Fruit fly (Drosophila melanogaster) whole organism, prepupa: ENCODE measurements around the gene Hecw.

Experiments used
- Blimp-1 ChIP-seq: fragments of 200-800 bp; sonication (Bioruptor generic); optimal IDR thresholded peaks from 3 replicates; lab custom pipeline; 2017; ENCODE audit warnings: missing biosample characterization, missing genetic modification characterization, mild to moderate bottlenecking, moderate library complexity, missing genetic modification reagents
- CG11294 ChIP-seq: fragments of 200-800 bp; sonication (Bioruptor generic); IDR thresholded peaks from 2 replicates; pipeline ENCODE4 v1.3.6; 2022; ENCODE audit warnings: missing biosample characterization, missing genetic modification characterization
- CG15336 ChIP-seq: fragments of 200-800 bp; sonication (Bioruptor generic); IDR thresholded peaks from 2 replicates; pipeline ENCODE4 v1.3.6; 2022; ENCODE audit warnings: missing biosample characterization, missing genetic modification characterization
- CG1621 ChIP-seq: fragments of 200-800 bp; sonication (Bioruptor generic); optimal IDR thresholded peaks from 3 replicates; lab custom pipeline; 2018; ENCODE audit warnings: missing biosample characterization, mild to moderate bottlenecking, missing genetic modification characterization
- CG16779 ChIP-seq: fragments of 200-800 bp; sonication (Bioruptor generic); optimal IDR thresholded peaks from 3 replicates; lab custom pipeline; 2017; ENCODE audit warnings: missing biosample characterization, mild to moderate bottlenecking, missing genetic modification characterization
- CG3032 ChIP-seq: fragments of 200-800 bp; optimal IDR thresholded peaks from 2 replicates; lab custom pipeline; 2019; ENCODE audit warnings: missing biosample characterization, mild to moderate bottlenecking, missing genetic modification characterization, moderate library complexity
- CG31627 ChIP-seq: fragments of 200-800 bp; sonication (Bioruptor generic); optimal IDR thresholded peaks from 3 replicates; lab custom pipeline; 2016; ENCODE audit warnings: missing biosample characterization, missing genetic modification characterization
- CG34406 ChIP-seq: fragments of 200-800 bp; sonication (Bioruptor generic); optimal IDR thresholded peaks from 3 replicates; lab custom pipeline; 2016; ENCODE audit warnings: missing biosample characterization, missing genetic modification characterization
- CG3919 ChIP-seq: fragments of 200-800 bp; sonication (Bioruptor generic); optimal IDR thresholded peaks from 3 replicates; lab custom pipeline; 2016; ENCODE audit warnings: missing biosample characterization, missing genetic modification characterization
- CG6276 ChIP-seq: fragments of 200-800 bp; sonication (Bioruptor generic); optimal IDR thresholded peaks from 2 replicates; lab custom pipeline; 2017; ENCODE audit warnings: missing biosample characterization, mild to moderate bottlenecking, missing genetic modification characterization
- CG6792 ChIP-seq: fragments of 200-800 bp; sonication (Bioruptor generic); optimal IDR thresholded peaks from 3 replicates; lab custom pipeline; 2016; ENCODE audit warnings: missing biosample characterization, missing genetic modification characterization
- CG6808 ChIP-seq: fragments of 200-800 bp; sonication (Bioruptor generic); optimal IDR thresholded peaks from 3 replicates; lab custom pipeline; 2017; ENCODE audit warnings: missing biosample characterization, missing genetic modification characterization, mild to moderate bottlenecking, moderate library complexity, missing genetic modification reagents
- CG6854 ChIP-seq: fragments of 200-800 bp; sonication (Bioruptor generic); optimal IDR thresholded peaks from 2 replicates; lab custom pipeline; 2017; ENCODE audit warnings: missing biosample characterization, mild to moderate bottlenecking, missing genetic modification characterization
- CG7368 ChIP-seq: fragments of 200-800 bp; sonication (Bioruptor generic); optimal IDR thresholded peaks from 3 replicates; lab custom pipeline; 2016; ENCODE audit warnings: missing biosample characterization, missing genetic modification characterization
- CG8119 ChIP-seq: fragments of 200-800 bp; sonication (Bioruptor generic); IDR thresholded peaks from 3 replicates; pipeline ENCODE4 v1.3.6; 2022; ENCODE audit warnings: missing biosample characterization, missing genetic modification characterization
- CG8319 ChIP-seq: fragments of 200-800 bp; sonication (Bioruptor generic); optimal IDR thresholded peaks from 3 replicates; lab custom pipeline; 2016; ENCODE audit warnings: missing biosample characterization, missing genetic modification characterization
- CG8632 ChIP-seq: fragments of 200-800 bp; sonication (Bioruptor generic); optimal IDR thresholded peaks from 3 replicates; lab custom pipeline; 2016; ENCODE audit warnings: missing biosample characterization, missing genetic modification characterization
- CG9139 ChIP-seq: fragments of 200-800 bp; sonication (Bioruptor generic); optimal IDR thresholded peaks from 3 replicates; lab custom pipeline; 2017; ENCODE audit warnings: missing biosample characterization, mild to moderate bottlenecking, missing genetic modification characterization
- Eip75B ChIP-seq: fragments of 200-800 bp; sonication (Bioruptor generic); optimal IDR thresholded peaks from 3 replicates; lab custom pipeline; 2016; ENCODE audit warnings: missing biosample characterization, missing genetic modification characterization
- Eip78C ChIP-seq: fragments of 200-800 bp; sonication (Bioruptor generic); peaks from one replicate; lab custom pipeline; 2016; ENCODE audit warnings: missing biosample characterization, missing genetic modification characterization
- Eip93F ChIP-seq: fragments of 200-800 bp; sonication (Bioruptor generic); optimal IDR thresholded peaks from 2 replicates; lab custom pipeline; 2016; ENCODE audit warnings: missing biosample characterization, mild to moderate bottlenecking, missing genetic modification characterization
- Ets21C ChIP-seq: fragments of 200-800 bp; sonication (Bioruptor generic); optimal IDR thresholded peaks from 3 replicates; lab custom pipeline; 2016; ENCODE audit warnings: missing biosample characterization, missing genetic modification characterization
- Ets96B ChIP-seq: fragments of 200-800 bp; optimal IDR thresholded peaks from 2 replicates; lab custom pipeline; 2019; ENCODE audit warnings: missing biosample characterization, mild to moderate bottlenecking, missing genetic modification characterization, moderate library complexity
- Gug ChIP-seq: fragments of 200-800 bp; sonication (Bioruptor generic); IDR thresholded peaks from 2 replicates; pipeline ENCODE4 v1.3.6; 2022; ENCODE audit warnings: missing biosample characterization, missing genetic modification characterization
- Hr38 ChIP-seq: sonication (Bioruptor generic); optimal IDR thresholded peaks from 2 replicates; lab custom pipeline; 2016; ENCODE audit warnings: missing biosample characterization, missing genetic modification characterization
- Hr39 ChIP-seq: fragments of 200-800 bp; sonication (Bioruptor generic); optimal IDR thresholded peaks from 2 replicates; lab custom pipeline; 2016; ENCODE audit warnings: missing biosample characterization, missing genetic modification characterization
- Met ChIP-seq: fragments of 200-800 bp; sonication (Bioruptor generic); optimal IDR thresholded peaks from 3 replicates; lab custom pipeline; 2016; ENCODE audit warnings: missing biosample characterization, missing genetic modification characterization
- OdsH ChIP-seq: fragments of 200-800 bp; sonication (Bioruptor generic); optimal IDR thresholded peaks from 3 replicates; lab custom pipeline; 2016; ENCODE audit warnings: missing biosample characterization, missing genetic modification characterization
- Smox ChIP-seq: fragments of 200-800 bp; sonication (Bioruptor generic); optimal IDR thresholded peaks from 3 replicates; lab custom pipeline; 2016; ENCODE audit warnings: missing biosample characterization, missing genetic modification characterization
- Sox14 ChIP-seq: fragments of 200-800 bp; sonication (Bioruptor generic); optimal IDR thresholded peaks from 3 replicates; lab custom pipeline; 2016; ENCODE audit warnings: missing biosample characterization, missing genetic modification characterization
- Sox15 ChIP-seq: fragments of 200-800 bp; sonication (Bioruptor generic); optimal IDR thresholded peaks from 3 replicates; lab custom pipeline; 2016; ENCODE audit warnings: missing biosample characterization, missing genetic modification characterization
- achi ChIP-seq: fragments of 200-800 bp; sonication (Bioruptor generic); optimal IDR thresholded peaks from 3 replicates; lab custom pipeline; 2016; ENCODE audit warnings: missing biosample characterization, missing genetic modification characterization
- dac ChIP-seq: fragments of 200-800 bp; sonication (Bioruptor generic); optimal IDR thresholded peaks from 2 replicates; lab custom pipeline; 2017; ENCODE audit warnings: missing biosample characterization, mild to moderate bottlenecking, missing genetic modification characterization
- dsx ChIP-seq: fragments of 200-800 bp; optimal IDR thresholded peaks from 3 replicates; lab custom pipeline; 2019; ENCODE audit warnings: missing biosample characterization, mild to moderate bottlenecking, missing genetic modification characterization, moderate library complexity; ENCODE audit not compliant: poor library complexity, severe bottlenecking
- eg ChIP-seq: fragments of 200-800 bp; sonication (Bioruptor generic); IDR thresholded peaks from 3 replicates; pipeline ENCODE4 v1.3.6; 2022; ENCODE audit warnings: missing biosample characterization, missing genetic modification characterization
- fd59A ChIP-seq: fragments of 200-800 bp; sonication (Bioruptor generic); optimal IDR thresholded peaks from 2 replicates; lab custom pipeline; 2017; ENCODE audit warnings: missing biosample characterization, mild to moderate bottlenecking, missing genetic modification characterization, missing genetic modification reagents
- fkh ChIP-seq: fragments of 200-800 bp; sonication (Bioruptor generic); optimal IDR thresholded peaks from 3 replicates; lab custom pipeline; 2017; ENCODE audit warnings: missing biosample characterization, mild to moderate bottlenecking, missing genetic modification characterization, moderate library complexity
- net ChIP-seq: fragments of 200-800 bp; sonication (Bioruptor generic); optimal IDR thresholded peaks from 3 replicates; lab custom pipeline; 2016; ENCODE audit warnings: missing biosample characterization, missing genetic modification characterization
- pdm3 ChIP-seq: fragments of 200-800 bp; sonication (Bioruptor generic); optimal IDR thresholded peaks from 3 replicates; lab custom pipeline; 2016; ENCODE audit warnings: missing biosample characterization, missing genetic modification characterization
- spab ChIP-seq: fragments of 200-800 bp; sonication (Bioruptor generic); optimal IDR thresholded peaks from 2 replicates; lab custom pipeline; 2017; ENCODE audit warnings: missing biosample characterization, mild to moderate bottlenecking, missing genetic modification characterization, missing genetic modification reagents
- ss ChIP-seq, 2 experiments: fragments of 200-800 bp; sonication (Bioruptor generic); optimal IDR thresholded peaks; 2 replicates in 1 of 2; 3 replicates in 1 of 2; lab custom pipeline; 2017 to 2018; ENCODE audit warnings: mild to moderate bottlenecking in 2 of 2, missing biosample characterization in 2 of 2, missing genetic modification characterization in 2 of 2, moderate library complexity in 1 of 2
- svp ChIP-seq: fragments of 200-800 bp; sonication (Bioruptor generic); peaks from one replicate; lab custom pipeline; 2016; ENCODE audit warnings: missing biosample characterization, missing genetic modification characterization
- topi ChIP-seq: fragments of 200-800 bp; sonication (Bioruptor generic); optimal IDR thresholded peaks from 3 replicates; lab custom pipeline; 2016; ENCODE audit warnings: missing biosample characterization, missing genetic modification characterization
- vri ChIP-seq: fragments of 200-800 bp; sonication (Bioruptor generic); optimal IDR thresholded peaks from 3 replicates; lab custom pipeline; 2016; ENCODE audit warnings: missing biosample characterization, mild to moderate bottlenecking, missing genetic modification characterization

Gene Hecw

DNA sequence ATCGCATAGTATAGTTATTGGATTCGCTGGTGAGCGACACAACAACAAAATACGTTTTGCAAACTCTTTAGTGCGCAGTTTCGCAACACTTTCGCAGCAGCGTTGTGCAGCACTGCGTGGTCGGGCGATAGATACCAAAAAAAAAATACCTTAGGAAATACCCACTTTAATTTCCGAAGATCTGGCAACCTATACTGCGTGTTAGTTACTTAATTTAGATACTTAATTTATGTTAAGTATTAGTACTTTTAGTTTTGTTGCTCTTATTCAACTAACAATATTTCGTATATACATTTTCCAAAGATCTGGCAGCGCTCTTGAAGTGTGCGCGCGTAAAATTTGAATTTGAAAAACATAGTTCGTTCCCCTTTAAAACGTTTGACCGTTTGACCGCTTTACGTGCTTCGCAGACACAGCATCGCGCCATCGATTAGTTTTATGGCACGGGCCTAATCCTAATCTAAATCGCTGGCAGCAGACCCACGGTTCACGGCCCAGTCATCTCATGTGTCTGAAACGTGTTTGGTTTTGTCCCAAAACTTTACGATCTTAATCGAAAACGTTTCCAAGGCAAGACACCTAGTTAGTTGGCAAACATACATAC is 28.7 kb upstream of the Hecw start, which contains the start of gene LPCAT (continued):
- TF ChIP-seq Blimp-1 (no peak), achi (GFP tag; lab: Kevin White, UChicago) (peak; percentile 56), CG6276 (GFP tag; lab: Kevin White, UChicago) (no peak), CG3919 (GFP tag; lab: Kevin White, UChicago) (peak; percentile 61), svp (peak; percentile 82), CG6792 (no peak), CG11294 (GFP tag; lab: Robert Waterston, UW) (peak; percentile 30; the same call in 1 of the 2 replicates), Gug (GFP tag; lab: Robert Waterston, UW) (peak; percentile 69), CG16779 (tag; lab: Kevin White, UChicago) (no peak), fkh (GFP tag; lab: Kevin White, UChicago) (no peak), fd59A (no peak), dac (GFP tag; lab: Kevin White, UChicago) (no peak), CG3032 (tag; lab: Kevin White, UChicago) (peak; percentile 39), CG31627 (peak; percentile 77), CG34406 (GFP tag; lab: Kevin White, UChicago) (no peak), Hr39 (peak; percentile 71), CG9139 (no peak), Ets96B (tag; lab: Kevin White, UChicago) (peak; percentile 48), CG6854 (GFP tag; lab: Kevin White, UChicago) (no peak), Eip75B (GFP tag; lab: Kevin White, UChicago) (peak; percentile 50)

DNA sequence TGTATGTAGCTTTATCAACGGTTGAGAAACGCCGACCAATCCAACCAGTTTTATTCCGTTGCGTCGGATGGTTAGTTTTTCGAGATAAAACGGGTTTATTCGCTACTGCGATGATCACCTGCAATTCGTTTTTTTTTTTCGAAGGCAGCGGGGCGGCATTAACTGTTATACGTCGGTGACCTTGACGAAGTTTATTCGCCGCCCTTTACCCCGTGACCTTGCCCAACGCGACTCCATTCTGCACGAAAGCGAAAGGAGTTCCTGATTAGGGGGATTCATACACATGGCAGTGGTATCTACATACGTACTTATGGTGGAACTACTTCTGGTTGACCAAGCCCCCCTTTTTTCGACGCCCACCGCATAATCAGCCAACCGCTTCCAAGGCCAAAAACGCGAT is 28.2 kb upstream of the Hecw start:
- no peak for TF ChIP-seq CG7368 (GFP tag; lab: Kevin White, UChicago)
- 0 out of 3 replicates have a peak, but pooled peaks have one; percentile 16 for TF ChIP-seq eg (GFP tag; lab: Robert Waterston, UW)
- no peak for TF ChIP-seq net (GFP tag; lab: Kevin White, UChicago)
- TF ChIP-seq Met (GFP tag; lab: Kevin White, UChicago): no peak
- peak; percentile 52 to 72 for TF ChIP-seq ss (GFP tag; optimal IDR thresholded peaks at IDR 0.05; lab: Kevin White, UChicago)
- TF ChIP-seq dsx (GFP tag; lab: Kevin White, UChicago): peak; percentile 15
- no peak for TF ChIP-seq dac (GFP tag; lab: Kevin White, UChicago)
- TF ChIP-seq Eip75B (GFP tag; lab: Kevin White, UChicago): peak; percentile 13
- TF ChIP-seq CG8119 (GFP tag; lab: Robert Waterston, UW): 0 out of 3 replicates have a peak, but pooled peaks have one; percentile 17
- TF ChIP-seq Blimp-1: peak; percentile 77
- TF ChIP-seq CG8632 (GFP tag; lab: Kevin White, UChicago): no peak
- TF ChIP-seq Eip78C (GFP tag; lab: Kevin White, UChicago): no peak

DNA sequence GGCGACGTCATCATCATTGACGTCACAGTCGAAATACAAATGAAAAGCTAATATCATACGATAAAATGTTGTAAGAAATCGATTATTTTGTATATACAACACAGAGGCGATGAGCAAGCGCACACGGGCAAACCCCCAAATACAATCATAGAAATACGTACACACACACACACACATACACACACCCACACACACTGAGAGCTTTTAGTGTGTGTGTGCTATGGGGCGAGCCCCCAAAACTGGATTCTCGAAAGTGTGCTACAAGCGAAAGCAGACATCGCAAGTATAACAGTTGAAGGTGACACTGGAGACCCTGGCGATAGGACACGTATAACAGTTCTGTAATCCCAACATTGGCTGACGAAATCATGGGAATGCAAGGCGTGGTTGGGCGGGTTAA is 26.9 kb upstream of the Hecw start:
- TF ChIP-seq CG31627 (no peak), CG16779 (tag; lab: Kevin White, UChicago) (no peak), CG34406 (GFP tag; lab: Kevin White, UChicago) (no peak), Ets96B (tag; lab: Kevin White, UChicago) (no peak), CG6808 (GFP tag; lab: Kevin White, UChicago) (no peak), OdsH (GFP tag; lab: Kevin White, UChicago) (no peak), Blimp-1 (peak; percentile 81), Eip93F (GFP tag; lab: Kevin White, UChicago) (no peak), CG6792 (no peak), pdm3 (GFP tag; lab: Kevin White, UChicago) (no peak), fkh (GFP tag; lab: Kevin White, UChicago) (no peak), Smox (GFP tag; lab: Kevin White, UChicago) (no peak), dac (GFP tag; lab: Kevin White, UChicago) (no peak), fd59A (no peak), CG8319 (GFP tag; lab: Kevin White, UChicago) (peak; percentile 37), Sox15 (no peak), CG11294 (GFP tag; lab: Robert Waterston, UW) (no peak), topi (GFP tag; lab: Kevin White, UChicago) (peak; percentile 22), Hr38 (GFP tag; lab: Kevin White, UChicago) (no peak), CG8632 (GFP tag; lab: Kevin White, UChicago) (no peak), Eip78C (GFP tag; lab: Kevin White, UChicago) (peak; percentile 79), spab (GFP tag; lab: Kevin White, UChicago) (no peak), CG15336 (GFP tag; lab: Robert Waterston, UW) (peak; percentile 9; the same call in 1 of the 2 replicates), CG7368 (GFP tag; lab: Kevin White, UChicago) (no peak), eg (GFP tag; lab: Robert Waterston, UW) (no peak), CG8119 (GFP tag; lab: Robert Waterston, UW) (no peak), Ets21C (GFP tag; lab: Kevin White, UChicago) (no peak), Sox14 (GFP tag; lab: Kevin White, UChicago) (no peak), svp (peak; percentile 62), vri (GFP tag; lab: Kevin White, UChicago) (no peak), CG1621 (tag; lab: Kevin White, UChicago) (no peak), dsx (GFP tag; lab: Kevin White, UChicago) (peak; percentile 56)
